Fruit fly (Drosophila melanogaster): ENCODE data around the gene pelo.

The pelo gene

dm6 chr2L:9700454-9700853 lies at the start of gene pelo:
TSS of gene pelo (plus strand) at chr2L:9700810.
- TF ChIP-seq D1 (tag; optimal IDR thresholded peaks at IDR 0.05) (no peak), CG32121 (GFP tag; IDR thresholded peaks at IDR 0.05) (0 out of 2 replicates have a peak, but pooled peaks have one; percentile 26), CG15710 (tag; optimal IDR thresholded peaks at IDR 0.05) (peak; percentile 42), CG8159 (tag; optimal IDR thresholded peaks at IDR 0.05) (peak; percentile 43), Pif1A (GFP tag; optimal IDR thresholded peaks at IDR 0.05) (no peak), Ets98B (GFP tag; IDR thresholded peaks at IDR 0.05) (no peak), CG4496 (GFP tag; IDR thresholded peaks at IDR 0.05) (peak; percentile 47; the same call in 1 of the 3 replicates), CG17806 (tag; optimal IDR thresholded peaks at IDR 0.05) (peak; percentile 21), CG12605 (GFP tag; IDR thresholded peaks at IDR 0.05) (no peak), CG13204 (GFP tag; optimal IDR thresholded peaks at IDR 0.05) (no peak), EcR (GFP tag; optimal IDR thresholded peaks at IDR 0.05) (peak; percentile 41), CG14655 (GFP tag; optimal IDR thresholded peaks at IDR 0.05) (no peak), CG9948 (tag; optimal IDR thresholded peaks at IDR 0.05) (peak; percentile 23), CG10348 (GFP tag; IDR thresholded peaks at IDR 0.05) (no peak), gl (tag; optimal IDR thresholded peaks at IDR 0.05) (no peak), Snoo (tag; optimal IDR thresholded peaks at IDR 0.05) (peak; percentile 47), Pif1B (GFP tag; optimal IDR thresholded peaks at IDR 0.05) (no peak), rn (GFP tag; IDR thresholded peaks at IDR 0.05) (no peak), CG8301 (tag; optimal IDR thresholded peaks at IDR 0.05) (peak; percentile 19), CG34367 (tag; optimal IDR thresholded peaks at IDR 0.05) (peak; percentile 39), fd96Ca (GFP tag; IDR thresholded peaks at IDR 0.05) (no peak)

dm6 chr2L:9656300-9656699 lies 44.3 kb upstream of the pelo start, which contains the start of gene CG33299:
TSS of gene CG33299 (plus strand) at chr2L:9656600.
- TF ChIP-seq Pif1A (GFP tag; optimal IDR thresholded peaks at IDR 0.05) = no peak
- no peak for TF ChIP-seq Ets98B (GFP tag; IDR thresholded peaks at IDR 0.05)
- no peak for TF ChIP-seq CG8301 (tag; optimal IDR thresholded peaks at IDR 0.05)
- no peak for TF ChIP-seq CG14655 (GFP tag; optimal IDR thresholded peaks at IDR 0.05)
- TF ChIP-seq fd96Ca (GFP tag; IDR thresholded peaks at IDR 0.05) = no peak
- no peak for TF ChIP-seq CG15710 (tag; optimal IDR thresholded peaks at IDR 0.05)
- TF ChIP-seq CG10348 (GFP tag; IDR thresholded peaks at IDR 0.05) = no peak
- TF ChIP-seq CG8159 (tag; optimal IDR thresholded peaks at IDR 0.05) = no peak
- TF ChIP-seq Snoo (tag; optimal IDR thresholded peaks at IDR 0.05) = no peak
- TF ChIP-seq Pif1B (GFP tag; optimal IDR thresholded peaks at IDR 0.05) = no peak
- TF ChIP-seq CG4496 (GFP tag; IDR thresholded peaks at IDR 0.05) = no peak
- no peak for TF ChIP-seq CG9948 (tag; optimal IDR thresholded peaks at IDR 0.05)
- no peak for TF ChIP-seq CG13204 (GFP tag; optimal IDR thresholded peaks at IDR 0.05)
- TF ChIP-seq D1 (tag; optimal IDR thresholded peaks at IDR 0.05) = no peak

dm6 chr2L:9657269-9658191 lies 43.1 kb upstream of the pelo start:
- TF ChIP-seq Ets98B (GFP tag; IDR thresholded peaks at IDR 0.05) (no peak), gl (tag; optimal IDR thresholded peaks at IDR 0.05) (no peak), CG13204 (GFP tag; optimal IDR thresholded peaks at IDR 0.05) (no peak), CG4496 (GFP tag; IDR thresholded peaks at IDR 0.05) (no peak), CG15710 (tag; optimal IDR thresholded peaks at IDR 0.05) (no peak), CG8301 (tag; optimal IDR thresholded peaks at IDR 0.05) (no peak), CG9948 (tag; optimal IDR thresholded peaks at IDR 0.05) (no peak), fd96Ca (GFP tag; IDR thresholded peaks at IDR 0.05) (no peak), CG34367 (tag; optimal IDR thresholded peaks at IDR 0.05) (no peak), EcR (GFP tag; optimal IDR thresholded peaks at IDR 0.05) (no peak), CG10348 (GFP tag; IDR thresholded peaks at IDR 0.05) (no peak), Snoo (tag; optimal IDR thresholded peaks at IDR 0.05) (no peak), D1 (tag; optimal IDR thresholded peaks at IDR 0.05) (no peak), CG12605 (GFP tag; IDR thresholded peaks at IDR 0.05) (no peak), CG17806 (tag; optimal IDR thresholded peaks at IDR 0.05) (no peak), CG14655 (GFP tag; optimal IDR thresholded peaks at IDR 0.05) (no peak), rn (GFP tag; IDR thresholded peaks at IDR 0.05) (no peak), Pif1B (GFP tag; optimal IDR thresholded peaks at IDR 0.05) (no peak), Pif1A (GFP tag; optimal IDR thresholded peaks at IDR 0.05) (no peak)

- TF ChIP-seq CG9948 (tag; optimal IDR thresholded peaks at IDR 0.05) (peak; percentile 39), CG4496 (GFP tag; IDR thresholded peaks at IDR 0.05) (peak; percentile 45; the same call in 1 of the 3 replicates), Pif1A (GFP tag; optimal IDR thresholded peaks at IDR 0.05) (peak; percentile 38), D1 (tag; optimal IDR thresholded peaks at IDR 0.05) (no peak), CG13204 (GFP tag; optimal IDR thresholded peaks at IDR 0.05) (no peak), CG12605 (GFP tag; IDR thresholded peaks at IDR 0.05) (no peak), CG8159 (tag; optimal IDR thresholded peaks at IDR 0.05) (peak; percentile 64), Ets98B (GFP tag; IDR thresholded peaks at IDR 0.05) (no peak; the same call in 1 of the 2 replicates), CG14655 (GFP tag; optimal IDR thresholded peaks at IDR 0.05) (peak; percentile 52), CG34367 (tag; optimal IDR thresholded peaks at IDR 0.05) (no peak), CG17806 (tag; optimal IDR thresholded peaks at IDR 0.05) (no peak), rn (GFP tag; IDR thresholded peaks at IDR 0.05) (no peak), Snoo (tag; optimal IDR thresholded peaks at IDR 0.05) (no peak), CG15710 (tag; optimal IDR thresholded peaks at IDR 0.05) (peak; percentile 52), gl (tag; optimal IDR thresholded peaks at IDR 0.05) (no peak), EcR (GFP tag; optimal IDR thresholded peaks at IDR 0.05) (no peak), CG8301 (tag; optimal IDR thresholded peaks at IDR 0.05) (no peak), fd96Ca (GFP tag; IDR thresholded peaks at IDR 0.05) (0 out of 3 replicates have a peak, but pooled peaks have one; percentile 34), Pif1B (GFP tag; optimal IDR thresholded peaks at IDR 0.05) (peak; percentile 26)
Observed at dm6 chr2L:9660516-9660920, 40.1 kb upstream of the pelo start.

- TF ChIP-seq CG15710 (tag; optimal IDR thresholded peaks at IDR 0.05) = no peak
Observed at dm6 chr2L:9662977-9663376, 37.6 kb upstream of the pelo start.
